Worm (Caenorhabditis elegans): ENCODE measurements around the gene F32H5.1.

The F32H5.1 gene

DNA sequence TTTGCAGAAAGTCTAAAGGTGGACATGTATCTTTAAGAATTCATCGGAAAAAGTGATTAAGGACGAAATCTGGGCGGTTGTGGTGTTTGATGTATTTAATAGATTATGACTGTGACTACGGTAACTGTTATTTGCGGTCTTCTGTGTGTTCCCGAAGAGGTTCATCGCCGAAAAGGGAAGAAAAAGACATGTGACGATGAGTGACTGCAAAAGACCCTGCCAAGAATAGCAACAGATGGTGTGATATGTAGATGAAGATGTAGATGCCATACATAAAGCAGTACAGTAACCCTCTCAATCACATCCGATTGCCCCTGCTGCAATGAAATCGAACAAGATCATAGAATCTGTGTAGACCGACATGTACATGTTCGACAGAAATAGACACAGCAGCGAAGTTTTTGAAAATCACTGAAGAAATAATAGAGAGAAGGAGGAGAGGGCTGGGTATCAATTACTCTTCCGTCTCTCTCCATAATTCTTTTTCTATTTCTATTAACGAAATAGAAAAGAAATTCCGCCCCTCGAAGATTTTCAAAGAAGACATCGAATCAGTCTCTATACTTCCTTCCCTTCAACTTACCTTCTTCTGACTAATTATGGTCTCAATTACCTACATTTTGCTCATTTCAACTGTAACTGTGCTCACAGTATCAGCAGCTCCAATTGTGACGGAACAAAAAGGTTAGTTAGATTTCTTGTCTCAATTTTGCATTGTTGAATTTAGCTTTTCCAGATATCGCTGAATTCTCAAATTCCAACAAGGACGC is 1.2 kb upstream of the F32H5.1 start, which contains the start of gene F32H5.3:
TSS of gene F32H5.3 (plus strand) at position 513 of the 770 bp plus-strand sequence.
- TF ChIP-seq him-1 (tag; optimal IDR thresholded peaks at IDR 0.05), result no peak
- TF ChIP-seq dao-5 (tag; optimal IDR thresholded peaks at IDR 0.05), result no peak
- no peak for TF ChIP-seq W03F9.2 (tag; optimal IDR thresholded peaks at IDR 0.05)

DNA sequence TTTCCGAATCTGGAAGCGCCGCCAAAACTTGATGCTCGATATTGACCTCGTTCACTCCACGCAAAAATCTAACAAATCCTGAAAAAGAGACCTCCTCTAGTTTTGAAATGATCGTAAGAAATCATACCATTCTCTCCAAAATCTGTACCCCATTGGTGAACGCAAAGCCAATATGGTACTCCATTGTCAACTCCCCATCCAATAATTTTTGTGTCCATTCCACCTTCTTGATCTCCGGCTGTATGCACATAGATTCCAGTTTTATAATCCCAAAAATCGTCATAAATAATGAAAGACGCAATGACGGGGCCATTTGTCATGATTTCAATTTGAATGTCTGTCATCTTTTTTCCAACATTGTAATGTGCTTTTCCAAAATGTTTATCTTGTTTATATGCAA is 1.6 kb downstream of the F32H5.1 start:
- TF ChIP-seq him-1 (tag; optimal IDR thresholded peaks at IDR 0.05) (no peak), dao-5 (tag; optimal IDR thresholded peaks at IDR 0.05) (no peak), W03F9.2 (tag; optimal IDR thresholded peaks at IDR 0.05) (no peak)

ce11 chrV:13352415-13352814 is 5.4 kb downstream of the F32H5.1 start:
- TF ChIP-seq W03F9.2 (tag; optimal IDR thresholded peaks at IDR 0.05) (no peak), him-1 (tag; optimal IDR thresholded peaks at IDR 0.05) (no peak), dao-5 (tag; optimal IDR thresholded peaks at IDR 0.05) (no peak)

DNA sequence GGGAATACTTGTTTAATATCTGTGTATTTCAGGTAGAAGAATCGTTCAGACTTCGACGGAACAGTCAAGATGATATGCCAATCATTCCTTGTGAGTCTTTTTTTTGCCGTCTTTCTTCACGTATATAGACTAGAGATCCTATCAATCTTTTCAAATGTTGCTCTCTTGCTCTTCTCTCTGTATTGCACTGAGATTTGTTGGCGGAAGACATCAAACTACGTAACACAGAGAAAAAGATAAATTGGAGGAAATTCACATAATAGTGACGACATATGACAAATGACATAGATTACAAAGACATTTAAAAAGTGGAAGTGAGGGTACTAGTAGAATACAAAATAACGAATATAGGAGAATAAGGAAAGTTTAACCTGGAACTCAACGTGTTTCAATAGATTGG is 6.1 kb downstream of the F32H5.1 start:
- TF ChIP-seq him-1 (tag; optimal IDR thresholded peaks at IDR 0.05) (no peak), dao-5 (tag; optimal IDR thresholded peaks at IDR 0.05) (no peak), W03F9.2 (tag; optimal IDR thresholded peaks at IDR 0.05) (no peak)

DNA sequence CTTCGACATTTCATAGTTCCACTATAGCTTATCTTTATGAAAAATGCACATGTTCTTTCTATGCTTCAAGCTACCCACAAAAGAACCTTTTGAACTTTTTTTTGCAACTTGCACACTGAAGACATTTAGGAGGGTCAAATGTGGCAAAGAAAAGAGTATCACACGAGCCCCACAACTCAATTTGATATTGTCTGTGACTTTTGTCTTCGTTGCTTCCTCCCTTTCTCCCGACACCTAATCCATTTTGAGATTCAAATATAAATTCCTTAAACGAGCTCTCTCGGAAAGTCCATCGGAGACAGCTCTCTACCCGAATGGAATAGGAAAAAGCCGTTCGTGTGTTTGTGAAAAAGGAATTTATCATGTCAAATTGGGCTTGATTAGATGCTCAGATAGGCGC is 7.5 kb downstream of the F32H5.1 start:
- TF ChIP-seq dao-5 (tag; optimal IDR thresholded peaks at IDR 0.05) (no peak), W03F9.2 (tag; optimal IDR thresholded peaks at IDR 0.05) (no peak)

ce11 chrV:13345867-13346328 is 11.9 kb downstream of the F32H5.1 start, which contains the start of gene twk-43:
Gene twk-43 (plus strand): TSS chrV:13346278.
- no peak for TF ChIP-seq W03F9.2 (tag; optimal IDR thresholded peaks at IDR 0.05)
- TF ChIP-seq him-1 (tag; optimal IDR thresholded peaks at IDR 0.05), result no peak
- TF ChIP-seq dao-5 (tag; optimal IDR thresholded peaks at IDR 0.05), result no peak

- TF ChIP-seq him-1 (tag; optimal IDR thresholded peaks at IDR 0.05), result no peak
- TF ChIP-seq dao-5 (tag; optimal IDR thresholded peaks at IDR 0.05), result no peak
- TF ChIP-seq W03F9.2 (tag; optimal IDR thresholded peaks at IDR 0.05), result no peak
These were observed 15.6 kb downstream of the F32H5.1 start for ce11 chrV:13342235-13342634.

DNA sequence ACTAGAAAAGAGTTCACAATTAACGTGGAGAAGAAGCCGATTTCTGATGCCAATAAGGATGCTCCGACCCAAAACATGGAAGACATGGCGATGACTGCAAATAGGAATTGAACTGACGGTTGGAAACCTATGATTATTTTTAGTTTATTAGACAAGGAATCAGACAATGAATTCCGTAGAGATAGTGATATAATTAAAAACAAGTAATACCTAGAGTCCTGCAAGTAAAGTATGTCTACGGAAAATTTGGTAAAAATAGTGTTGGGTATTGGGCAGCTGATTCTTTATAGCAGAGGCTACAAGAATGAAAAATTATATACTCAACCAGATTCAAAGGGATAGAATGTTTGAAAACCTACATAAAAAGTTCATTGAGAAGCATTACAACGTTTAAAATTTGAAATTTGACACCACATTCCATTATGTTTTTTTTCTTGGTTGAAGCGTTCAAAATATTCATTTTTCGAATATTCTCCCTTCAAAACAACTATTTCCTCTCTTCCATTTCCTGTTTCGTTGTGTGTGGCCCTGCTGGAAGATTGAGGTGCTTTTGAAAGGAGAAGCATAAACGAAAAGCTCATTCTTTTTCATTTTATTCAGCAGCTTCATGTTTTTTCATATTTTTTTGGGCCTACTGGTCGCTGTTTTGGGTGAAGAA is 18.1 kb downstream of the F32H5.1 start, which contains the start of the genes str-4 and lgc-48:
TSS of gene str-4 (minus strand) at position 101 of the 658 bp plus-strand sequence.
TSS of gene lgc-48 (plus strand) at position 608 of the 658 bp plus-strand sequence.
- TF ChIP-seq W03F9.2 (tag; optimal IDR thresholded peaks at IDR 0.05) (no peak), dao-5 (tag; optimal IDR thresholded peaks at IDR 0.05) (no peak), him-1 (tag; optimal IDR thresholded peaks at IDR 0.05) (no peak)

ce11 chrV:13338037-13338436 is 19.8 kb downstream of the F32H5.1 start:
- TF ChIP-seq him-1 (tag; optimal IDR thresholded peaks at IDR 0.05), result no peak
- no peak for TF ChIP-seq dao-5 (tag; optimal IDR thresholded peaks at IDR 0.05)
- TF ChIP-seq W03F9.2 (tag; optimal IDR thresholded peaks at IDR 0.05), result no peak

DNA sequence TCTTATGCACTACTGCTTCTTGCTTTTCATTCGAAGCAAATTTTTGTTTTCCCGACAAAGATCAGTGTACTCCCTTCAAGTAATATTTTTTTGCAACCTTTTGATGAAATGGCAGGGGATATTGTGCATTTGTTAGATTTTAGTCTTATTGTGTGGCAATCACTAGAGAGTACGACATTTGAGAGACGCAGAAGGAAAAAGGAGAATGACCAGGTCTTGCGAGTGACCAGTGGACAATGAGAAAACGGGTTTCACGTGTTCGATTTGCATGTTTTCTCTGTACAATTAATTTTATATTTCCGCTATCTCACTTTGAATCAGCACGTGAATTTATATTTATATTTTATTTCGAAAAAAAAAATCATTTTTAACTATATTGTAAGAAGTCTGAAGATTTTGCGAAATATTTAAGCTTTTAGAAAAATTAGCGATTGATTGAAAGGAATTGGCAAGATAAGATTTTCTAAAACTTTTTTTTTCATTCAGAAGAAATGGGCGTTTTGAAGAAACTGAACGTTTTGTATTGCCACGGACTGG is 21.9 kb downstream of the F32H5.1 start, which contains the start of gene C50B6.9:
TSS of gene C50B6.9 (plus strand) at position 487 of the 537 bp plus-strand sequence.
- TF ChIP-seq W03F9.2 (tag; optimal IDR thresholded peaks at IDR 0.05) (no peak), him-1 (tag; optimal IDR thresholded peaks at IDR 0.05) (no peak), dao-5 (tag; optimal IDR thresholded peaks at IDR 0.05) (no peak)

DNA sequence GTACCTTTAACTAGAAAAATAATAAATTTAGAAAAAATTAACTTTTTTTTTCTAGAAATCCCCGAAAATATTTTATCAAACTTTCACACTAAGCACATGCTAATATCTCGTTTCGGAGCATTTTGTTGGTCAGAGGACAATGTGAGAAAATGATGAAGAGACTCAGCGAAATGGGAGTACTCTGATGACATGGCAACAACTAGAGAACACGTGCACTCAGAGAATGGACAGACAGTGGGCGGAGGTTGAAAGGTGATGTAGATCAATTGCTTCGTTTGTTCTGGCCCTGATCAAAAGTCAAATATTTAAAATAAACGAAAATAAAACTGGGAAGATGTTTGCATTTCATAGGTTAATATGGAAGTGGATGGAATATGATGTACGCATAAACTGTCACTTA is 23.4 kb downstream of the F32H5.1 start:
- TF ChIP-seq dao-5 (tag; optimal IDR thresholded peaks at IDR 0.05) (no peak), W03F9.2 (tag; optimal IDR thresholded peaks at IDR 0.05) (no peak), him-1 (tag; optimal IDR thresholded peaks at IDR 0.05) (no peak)

DNA sequence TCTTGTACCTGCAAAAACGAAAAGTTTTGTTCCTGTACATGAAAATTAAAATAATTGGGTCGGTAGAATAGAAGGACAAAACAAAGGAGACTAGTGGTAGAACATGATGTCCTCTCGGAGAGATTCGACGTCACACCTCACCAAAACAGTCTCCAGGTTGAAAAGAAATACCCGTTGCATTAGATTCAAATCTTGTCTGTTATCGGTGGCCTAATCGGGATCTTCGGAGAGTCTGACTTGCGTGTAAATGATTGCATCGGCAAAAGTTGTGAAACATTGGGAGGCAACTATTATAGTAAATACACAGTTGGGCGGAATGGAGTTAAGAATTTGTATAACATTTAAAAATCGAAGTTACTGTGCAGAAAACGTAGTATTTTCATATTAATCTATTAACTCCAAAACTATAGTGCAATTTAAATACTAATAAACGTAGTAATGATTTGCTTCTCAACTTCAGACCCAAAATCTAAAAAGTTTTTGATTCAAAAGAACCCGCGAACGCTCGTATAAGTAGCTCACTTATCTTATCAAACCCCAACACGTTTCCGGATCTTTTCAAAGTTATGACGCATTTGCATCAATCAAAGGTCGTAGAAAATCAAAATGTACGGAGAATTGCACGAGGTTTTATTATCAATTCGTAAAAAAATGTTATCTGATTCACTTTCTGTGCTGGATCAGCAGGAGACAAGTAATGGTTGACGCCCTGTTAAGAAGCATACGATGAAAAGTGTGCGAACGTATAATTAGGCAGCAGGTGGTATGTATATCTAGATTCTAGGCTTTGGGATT is 24.3 kb downstream of the F32H5.1 start, which contains the start of gene nhr-168:
TSS of gene nhr-168 (minus strand) at position 486 of the 795 bp plus-strand sequence.
- TF ChIP-seq dao-5 (tag; optimal IDR thresholded peaks at IDR 0.05) (no peak), W03F9.2 (tag; optimal IDR thresholded peaks at IDR 0.05) (no peak), him-1 (tag; optimal IDR thresholded peaks at IDR 0.05) (no peak)

DNA sequence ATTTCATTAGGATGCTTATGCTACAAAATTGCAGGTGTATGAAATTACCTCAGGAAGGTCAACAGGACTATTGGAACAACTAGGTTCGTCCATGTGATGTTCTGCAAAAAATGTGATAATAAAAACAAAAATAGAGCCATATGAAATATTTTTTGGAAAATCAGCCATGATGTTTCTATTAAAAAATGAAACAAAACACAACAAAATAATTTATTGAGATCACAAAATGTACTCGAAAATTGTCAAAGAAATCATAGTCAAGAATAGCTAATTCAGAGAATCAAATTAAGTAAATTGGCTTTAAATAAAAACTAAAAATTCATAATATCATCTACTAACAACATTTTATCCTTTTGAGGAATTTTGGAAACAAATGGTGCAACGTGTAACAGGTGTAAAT is 26.9 kb downstream of the F32H5.1 start, which contains the start of gene nhr-129:
TSS of gene nhr-129 (minus strand) at position 101 of the 400 bp plus-strand sequence.
- no peak for TF ChIP-seq W03F9.2 (tag; optimal IDR thresholded peaks at IDR 0.05)
